Worm (Caenorhabditis elegans) whole organism, late embryonic: Measurements from ENCODE around the gene T13F3.4.

ENCODE experiments used
- ceh-31 ChIP-seq: sonication (generic microtip); optimal IDR thresholded peaks from 2 replicates; lab custom pipeline; 2016; ENCODE audit warnings: missing genetic modification characterization, missing compliant biosample characterization
- ceh-48 ChIP-seq: sonication (generic microtip); optimal IDR thresholded peaks from 2 replicates; lab custom pipeline; 2016; ENCODE audit warnings: missing genetic modification characterization, inconsistent platforms, missing compliant biosample characterization
- hlh-30 ChIP-seq: sonication (generic microtip); optimal IDR thresholded peaks from 2 replicates; lab custom pipeline; 2017; ENCODE audit warnings: antibody characterized with exemption, missing genetic modification characterization, missing compliant biosample characterization; ENCODE audit not compliant: insufficient read depth
- pha-4 ChIP-seq: fragments of 150-350 bp; optimal IDR thresholded peaks from 2 replicates; lab custom pipeline; 2018; ENCODE audit warnings: missing biosample characterization, missing genetic modification reagents, missing genetic modification characterization

ce11 chrV:16307253-16307652 is 40.8 kb upstream of the T13F3.4 start, which contains the start of gene srxa-7:
- TF ChIP-seq ceh-31 (no peak), ceh-48 (tag; lab: Kevin White, UChicago) (no peak), pha-4 (tag; lab: Kevin White, UChicago) (no peak), hlh-30 (tag; lab: Kevin White, UChicago) (no peak)
